Worm (Caenorhabditis elegans) whole organism, dauer: Measurements from ENCODE around the gene dhhc-6.
"Not testable (repeated sequence)": the region's sequence is repeated elsewhere in the genome, so short reads cannot be mapped to it uniquely, and the experiment has no call there.

Experiments
- unc-62 ChIP-seq: sonication (generic microtip); optimal IDR thresholded peaks from 2 replicates; lab custom pipeline; 2017; ENCODE audit warnings: missing biosample characterization, missing genetic modification reagents, missing genetic modification characterization

Gene dhhc-6

DNA sequence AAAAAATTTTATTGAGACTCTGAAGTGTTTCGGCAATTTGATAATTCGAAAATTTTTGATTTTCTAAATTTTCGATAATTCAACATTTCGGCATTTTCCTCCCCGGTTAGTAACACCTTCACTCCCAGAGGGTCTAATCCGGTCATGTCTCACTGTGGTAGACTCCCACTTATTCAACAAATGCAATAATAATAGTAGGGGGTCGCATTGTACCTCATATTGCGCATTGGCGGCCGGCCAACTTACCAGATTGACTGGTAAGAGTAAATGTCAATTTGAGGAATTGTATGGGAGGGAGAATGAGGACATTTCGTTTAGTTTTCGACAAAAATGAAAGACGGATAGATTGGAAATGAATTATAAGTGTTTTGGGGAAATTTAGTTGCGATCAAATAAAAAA is 9.0 kb downstream of the dhhc-6 start:
- no peak for TF ChIP-seq unc-62 (GFP tag; lab: Kevin White, UChicago)

DNA sequence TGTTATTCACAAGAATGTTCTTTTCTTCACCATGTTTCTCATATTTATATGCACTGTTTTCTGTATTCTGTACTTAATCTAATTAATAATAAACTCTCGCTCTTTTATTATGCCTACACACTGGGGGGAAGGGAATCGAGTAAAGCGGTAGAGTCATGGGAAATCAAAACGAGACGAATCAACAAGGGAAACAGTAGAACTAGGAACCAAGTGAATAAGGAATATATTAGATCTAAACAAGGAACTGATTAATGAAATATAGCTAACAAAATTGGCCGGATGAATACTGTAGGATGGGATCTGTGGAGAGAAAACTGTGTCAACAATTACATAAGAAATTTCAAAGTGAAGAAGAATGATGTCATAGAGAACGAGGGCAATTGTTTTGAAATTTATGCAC is 10.2 kb downstream of the dhhc-6 start:
- TF ChIP-seq unc-62 (GFP tag; lab: Kevin White, UChicago), result no peak

DNA sequence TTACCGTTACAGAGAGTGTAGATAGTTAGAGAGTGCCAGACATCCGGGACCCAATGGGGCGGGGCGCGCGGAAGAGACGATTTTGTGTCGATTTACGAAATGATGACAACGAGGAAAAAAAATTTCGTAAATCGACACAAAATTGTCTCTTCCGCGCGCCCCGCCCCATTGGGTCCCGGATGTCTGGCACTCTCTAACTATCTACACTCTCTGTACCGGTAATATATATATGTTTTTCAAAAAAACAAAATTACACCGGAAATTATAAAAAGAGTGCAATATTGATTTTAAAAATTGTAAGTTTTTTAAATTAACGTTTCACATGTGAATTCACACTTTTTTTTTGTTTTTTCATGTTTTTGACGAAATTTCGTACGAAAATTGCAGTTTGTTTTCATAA is 13.3 kb downstream of the dhhc-6 start, which contains the start of gene B0001.4:
TSS of gene B0001.4 (minus strand) at position 101 of the 400 bp plus-strand sequence.
- not testable (repeated sequence) for TF ChIP-seq unc-62 (GFP tag; lab: Kevin White, UChicago)

DNA sequence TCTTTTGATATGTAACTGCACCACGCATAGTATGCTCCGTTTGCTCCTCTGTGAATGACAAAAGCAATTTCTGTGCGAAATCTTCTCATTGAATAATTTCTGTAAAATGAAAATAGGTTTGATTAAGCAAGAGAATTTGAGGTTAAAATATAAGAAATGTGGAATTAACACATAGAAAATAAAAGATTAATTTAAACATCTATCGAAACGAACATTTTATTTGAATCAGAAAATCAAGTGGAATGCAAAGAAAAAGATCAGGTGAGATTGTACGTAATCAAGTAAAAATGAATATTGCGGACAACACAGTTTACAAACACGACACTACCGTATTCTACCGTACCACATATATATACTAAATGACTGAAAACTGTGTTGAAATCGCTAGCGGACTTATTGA is 16.2 kb downstream of the dhhc-6 start, which contains the start of gene B0001.8:
TSS of gene B0001.8 (minus strand) at position 101 of the 400 bp plus-strand sequence.
- no peak for TF ChIP-seq unc-62 (GFP tag; lab: Kevin White, UChicago)

DNA sequence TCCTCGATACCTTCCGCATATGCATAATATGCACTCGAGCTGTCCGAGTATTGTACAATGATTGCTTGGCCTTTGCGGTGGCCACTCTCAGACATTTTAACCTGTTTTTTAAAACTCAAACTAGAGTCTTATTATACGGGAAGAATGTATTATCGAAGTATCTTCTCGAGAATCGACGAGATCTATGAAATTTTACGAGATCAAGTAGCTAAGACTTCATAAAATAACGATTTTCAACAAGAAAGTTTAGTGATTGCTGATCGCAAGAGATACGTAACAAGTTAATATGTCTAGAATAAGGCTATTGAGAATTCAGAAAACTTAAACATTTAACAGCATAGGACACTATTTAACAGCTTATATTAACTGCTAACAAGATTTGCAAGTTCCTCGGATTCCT is 18.5 kb downstream of the dhhc-6 start, which contains the start of gene B0001.5:
TSS of gene B0001.5 (minus strand) at position 101 of the 400 bp plus-strand sequence.
- no peak for TF ChIP-seq unc-62 (GFP tag; lab: Kevin White, UChicago)

DNA sequence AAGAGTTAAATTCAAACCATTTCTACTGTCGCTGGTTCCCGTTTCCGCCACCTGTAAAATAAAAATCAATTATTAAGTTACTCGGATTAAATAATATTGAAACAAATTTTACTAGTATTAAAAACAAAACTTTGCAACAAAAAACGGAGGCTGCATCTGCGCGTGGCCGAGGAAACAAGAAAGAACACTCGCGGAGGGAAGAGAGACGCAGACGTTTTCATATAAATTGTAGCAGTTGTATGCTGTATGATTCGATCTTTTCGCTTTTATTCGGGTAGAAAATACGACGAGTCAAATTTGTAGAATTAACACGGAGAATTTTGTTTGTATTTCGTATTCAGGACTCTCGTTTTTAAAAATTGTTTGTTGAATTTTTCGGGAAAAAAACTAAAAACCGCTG is 20.9 kb downstream of the dhhc-6 start, which contains the start of gene B0001.3:
TSS of gene B0001.3 (minus strand) at position 55 of the 400 bp plus-strand sequence.
- TF ChIP-seq unc-62 (GFP tag; lab: Kevin White, UChicago), result no peak

DNA sequence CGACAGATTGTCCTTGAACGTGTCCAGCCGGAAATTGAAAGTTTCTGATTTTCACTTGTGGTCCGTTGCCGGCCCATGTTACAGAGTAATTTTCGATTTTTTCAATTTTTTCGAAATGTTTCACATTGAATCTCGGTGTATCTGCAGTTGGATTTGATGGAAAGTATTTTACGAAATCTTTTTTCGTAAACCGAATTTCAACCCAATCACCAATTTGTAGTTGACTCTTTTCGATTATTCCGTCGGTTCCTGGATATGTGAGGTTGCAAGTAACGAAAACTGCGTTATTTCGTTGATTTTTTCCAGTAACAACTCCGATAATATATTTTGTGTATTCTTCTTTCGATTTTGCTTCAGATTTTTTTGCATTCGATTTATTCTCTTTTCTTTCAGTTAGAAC is 24.9 kb downstream of the dhhc-6 start:
- TF ChIP-seq unc-62 (GFP tag; lab: Kevin White, UChicago), result no peak

DNA sequence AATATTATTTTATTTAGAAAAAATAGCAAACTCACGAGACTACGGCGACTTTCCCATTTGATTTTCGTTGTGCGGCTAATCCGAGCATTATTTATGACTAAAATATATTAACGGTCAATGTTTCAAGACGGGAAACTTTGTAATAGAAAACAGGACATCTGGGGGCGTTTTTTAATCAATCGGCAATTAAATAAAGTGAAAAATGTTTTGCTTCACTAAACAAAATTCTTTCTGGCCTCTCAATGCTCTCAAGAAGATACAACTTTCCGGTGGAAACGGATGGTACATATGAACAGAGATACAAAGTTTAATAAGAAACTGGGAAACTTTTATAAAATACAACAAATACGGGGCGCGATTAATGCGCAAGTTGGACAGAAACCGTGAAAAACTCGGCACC is 26.1 kb downstream of the dhhc-6 start, which contains the start of gene B0001.2:
TSS of gene B0001.2 (minus strand) at position 101 of the 400 bp plus-strand sequence.
- no peak for TF ChIP-seq unc-62 (GFP tag; lab: Kevin White, UChicago)

DNA sequence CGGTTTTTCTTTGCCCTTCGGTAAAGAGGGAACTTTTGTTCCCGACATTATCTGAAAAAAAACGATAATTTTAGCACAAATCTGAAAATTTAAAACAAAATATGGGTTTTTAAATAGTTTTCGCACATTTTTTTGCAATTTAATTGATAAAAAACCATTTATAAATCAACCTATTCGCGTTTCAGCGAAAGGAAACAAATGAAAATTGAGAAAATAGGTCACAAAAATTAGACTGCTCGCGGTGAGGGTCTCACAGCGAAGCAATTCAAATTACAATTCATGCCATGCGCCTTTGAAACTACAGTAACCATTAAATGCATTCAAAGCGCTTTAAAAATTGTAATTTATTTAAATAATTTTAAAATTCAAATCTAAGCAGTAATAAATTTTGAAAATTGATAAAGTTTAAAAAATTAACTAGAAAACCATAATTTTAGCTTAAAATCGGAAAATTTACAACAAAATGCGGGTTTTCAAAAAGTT is 29.5 kb downstream of the dhhc-6 start, which contains the start of gene B0001.7:
TSS of gene B0001.7 (minus strand) at position 51 of the 483 bp plus-strand sequence.
- no peak for TF ChIP-seq unc-62 (GFP tag; lab: Kevin White, UChicago)

DNA sequence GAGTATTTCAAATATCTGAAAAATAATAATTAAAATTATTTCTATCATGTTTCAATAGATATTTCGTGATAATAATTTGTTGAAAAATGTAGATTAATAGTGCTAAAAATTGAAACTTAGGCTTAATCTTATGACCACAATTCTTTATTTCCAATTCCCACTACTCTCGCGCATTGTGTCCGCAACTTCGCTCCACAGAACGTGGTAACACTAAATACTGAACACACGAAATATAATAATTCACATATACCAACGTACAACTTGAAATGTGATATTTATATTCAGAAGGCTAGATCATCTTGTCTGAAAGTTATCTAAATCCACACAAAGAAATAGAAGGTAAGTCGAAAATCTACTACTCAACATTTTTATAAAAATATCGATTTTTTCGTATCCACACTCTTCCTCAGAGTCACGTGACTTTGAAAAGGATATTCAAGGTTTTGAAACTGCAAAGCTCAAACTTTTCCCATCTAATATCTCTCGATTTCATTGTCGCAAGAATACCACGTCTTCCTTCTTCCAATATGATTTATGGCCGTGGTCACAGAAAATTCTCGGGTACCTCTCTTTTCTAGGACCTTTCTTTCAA is 32.0 kb downstream of the dhhc-6 start, which contains the start of gene eri-12:
TSS of gene eri-12 (plus strand) at position 197 of the 592 bp plus-strand sequence.
- no peak for TF ChIP-seq unc-62 (GFP tag; lab: Kevin White, UChicago)

DNA sequence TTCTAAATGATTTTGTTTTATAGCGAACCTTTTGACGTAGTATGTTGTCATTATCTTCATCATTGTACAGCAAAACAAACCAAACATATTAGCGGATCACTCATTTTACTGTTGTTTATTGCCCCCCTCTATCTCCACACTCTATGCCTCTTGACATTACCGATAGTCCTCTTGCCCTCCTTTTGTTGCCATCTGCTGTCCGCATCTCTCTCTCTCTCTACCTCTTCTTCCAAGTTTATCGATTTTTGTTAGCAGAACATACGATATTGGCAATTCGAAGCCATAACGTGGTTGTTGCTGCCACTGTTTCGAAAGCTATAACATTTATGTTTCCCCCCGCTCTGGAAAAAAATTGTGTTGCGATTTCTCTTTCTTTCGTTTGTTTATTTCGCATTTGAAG is 33.2 kb downstream of the dhhc-6 start:
- TF ChIP-seq unc-62 (GFP tag; lab: Kevin White, UChicago), result no peak

DNA sequence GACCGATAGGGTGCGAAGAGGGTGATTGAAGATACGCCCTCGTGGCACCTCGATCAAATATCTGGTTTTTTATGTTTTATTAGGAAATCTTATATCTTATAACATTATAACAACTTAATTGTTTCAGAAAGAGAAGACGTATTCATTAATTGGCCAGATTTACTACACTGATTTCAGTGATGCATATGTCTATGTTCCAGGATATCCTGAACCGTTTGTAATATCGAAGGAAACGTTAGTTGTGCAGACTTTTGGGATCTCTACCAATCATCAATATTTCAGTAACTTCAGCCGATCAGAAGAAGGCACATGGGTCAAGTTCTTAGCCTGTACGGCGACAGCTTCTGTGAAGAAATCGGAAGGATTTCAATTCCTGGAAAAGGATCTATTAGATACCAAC is 35.7 kb downstream of the dhhc-6 start:
- TF ChIP-seq unc-62 (GFP tag; lab: Kevin White, UChicago), result no peak

DNA sequence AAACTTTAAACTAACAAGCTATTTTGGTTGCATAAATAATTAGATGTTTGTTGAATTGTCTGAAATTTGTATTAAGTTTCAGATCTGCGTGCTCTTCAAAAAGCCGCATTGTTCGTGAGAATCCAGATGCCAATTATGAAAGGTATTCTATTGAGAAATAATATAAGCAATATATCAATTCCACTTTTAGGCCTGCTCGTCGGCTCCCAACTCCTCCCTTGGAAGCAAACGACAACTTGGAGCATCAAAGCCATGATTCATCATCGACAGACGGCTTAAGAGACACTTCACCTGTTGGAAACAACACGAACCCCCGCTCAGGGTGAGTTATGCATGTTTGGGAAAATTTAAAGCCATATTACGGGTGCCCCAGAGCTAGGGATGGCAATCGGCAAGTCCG is 38.0 kb downstream of the dhhc-6 start:
- no peak for TF ChIP-seq unc-62 (GFP tag; lab: Kevin White, UChicago)

DNA sequence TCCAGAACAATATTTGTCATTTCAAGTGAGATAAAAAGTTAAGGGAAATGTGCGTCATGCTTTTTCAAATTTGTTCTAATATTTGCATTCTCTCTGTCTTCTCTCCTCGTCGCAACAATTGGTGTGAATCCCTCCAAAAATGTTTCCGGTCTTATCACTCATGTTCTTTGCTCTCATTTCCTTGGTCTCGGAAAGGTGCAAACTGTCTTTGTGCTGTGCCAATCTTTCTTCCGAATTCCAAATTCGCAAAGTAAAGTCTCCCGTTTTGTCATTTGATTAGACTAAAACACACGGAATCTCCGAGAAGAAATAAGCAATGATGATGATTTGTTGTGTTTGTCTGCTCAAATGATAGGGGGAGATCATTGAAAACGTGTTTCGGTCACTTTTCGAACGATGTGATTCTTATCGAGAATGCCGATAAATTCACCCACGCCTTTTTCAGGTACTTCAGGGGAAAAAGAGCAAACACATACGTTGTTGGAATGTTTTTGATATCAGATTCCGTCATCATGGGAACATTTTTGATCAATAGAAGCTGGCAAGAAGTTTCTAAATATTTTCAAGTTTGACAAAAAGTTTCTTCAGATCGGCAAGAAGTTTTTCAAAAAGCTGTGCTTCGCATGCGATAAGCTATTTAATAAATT is 40.8 kb downstream of the dhhc-6 start:
- no peak for TF ChIP-seq unc-62 (GFP tag; lab: Kevin White, UChicago)

DNA sequence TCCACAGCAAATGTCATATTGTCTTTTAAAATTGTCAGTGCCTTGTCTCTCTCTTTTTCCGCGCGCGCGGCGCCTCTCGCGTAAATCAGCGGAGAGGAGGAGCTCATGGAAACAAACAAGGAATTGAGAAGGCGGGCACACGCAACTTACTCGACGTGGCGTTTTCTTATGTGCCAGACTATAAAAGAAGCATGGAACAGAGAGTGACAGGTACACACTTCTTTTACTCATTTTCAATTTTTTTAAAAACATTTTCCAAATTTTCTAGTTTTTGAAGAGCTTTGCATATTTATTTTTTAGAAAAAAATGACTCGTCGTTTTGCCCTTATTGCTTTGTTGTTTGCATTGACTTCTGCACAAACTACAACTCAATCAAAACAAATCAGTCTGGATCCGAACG is 43.2 kb downstream of the dhhc-6 start, which contains the start of gene F20B10.3:
TSS of gene F20B10.3 (plus strand) at position 301 of the 400 bp plus-strand sequence.
- no peak for TF ChIP-seq unc-62 (GFP tag; lab: Kevin White, UChicago)
